Worm (Caenorhabditis elegans) whole organism, L1 larva: ENCODE data around the gene F54F2.9.
A peak's percentile ranks its signal among the peaks of the same experiment; 100 is the strongest.

Experiments used
- alr-1 ChIP-seq: fragments of 200-800 bp; sonication (Bioruptor generic); optimal IDR thresholded peaks from 2 replicates; lab custom pipeline; 2018; ENCODE audit warnings: borderline replicate concordance, mild to moderate bottlenecking, missing genetic modification characterization, missing compliant biosample characterization
- ama-1 ChIP-seq: fragments of 150-350 bp; optimal IDR thresholded peaks from 2 replicates; lab custom pipeline; 2014
- ceh-63 ChIP-seq: fragments of 200-800 bp; sonication (Bioruptor generic); optimal IDR thresholded peaks from 2 replicates; lab custom pipeline; 2018; ENCODE audit warnings: mild to moderate bottlenecking, missing genetic modification characterization, missing compliant biosample characterization
- egl-27 ChIP-seq, 2 experiments: fragments of 150-350 bp in 1 of 2; sonication (generic microtip); optimal IDR thresholded peaks; 3 replicates each; lab custom pipeline; 2017 to 2018; ENCODE audit warnings: missing biosample characterization in 2 of 2, missing genetic modification characterization in 2 of 2, missing genetic modification reagents in 2 of 2
- jun-1 ChIP-seq: fragments of 150-350 bp; optimal IDR thresholded peaks from 2 replicates; lab custom pipeline; 2014; ENCODE audit warnings: missing biosample characterization, missing genetic modification reagents, missing genetic modification characterization
- lin-14 ChIP-seq: fragments of 200-800 bp; sonication (Bioruptor generic); optimal IDR thresholded peaks from 2 replicates; lab custom pipeline; 2018; ENCODE audit warnings: mild to moderate bottlenecking, missing genetic modification characterization, moderate library complexity, missing compliant biosample characterization
- nhr-11 ChIP-seq: fragments of 150-350 bp; optimal IDR thresholded peaks from 2 replicates; lab custom pipeline; 2014; ENCODE audit warnings: missing biosample characterization, missing genetic modification characterization
- pag-3 ChIP-seq: sonication (generic microtip); optimal IDR thresholded peaks from 2 replicates; lab custom pipeline; 2017; ENCODE audit warnings: missing genetic modification characterization, mild to moderate bottlenecking, missing compliant biosample characterization, antibody characterized with exemption, borderline replicate concordance; ENCODE audit not compliant: insufficient read depth
- rnt-1 ChIP-seq: sonication (generic microtip); optimal IDR thresholded peaks from 2 replicates; lab custom pipeline; 2016; ENCODE audit warnings: mild to moderate bottlenecking, missing genetic modification characterization, moderate library complexity, missing compliant biosample characterization
- snpc-4 ChIP-seq: fragments of 150-350 bp; optimal IDR thresholded peaks from 2 replicates; lab custom pipeline; 2014; ENCODE audit warnings: missing biosample characterization, missing genetic modification characterization
- sptf-1 ChIP-seq: fragments of 150-350 bp; optimal IDR thresholded peaks from 2 replicates; lab custom pipeline; 2014; ENCODE audit warnings: missing biosample characterization, missing genetic modification characterization
- unc-30 ChIP-seq: sonication (generic microtip); optimal IDR thresholded peaks from 2 replicates; lab custom pipeline; 2017; ENCODE audit warnings: missing biosample characterization, missing genetic modification characterization
- ztf-11 ChIP-seq, 2 experiments: sonication (generic microtip); optimal IDR thresholded peaks; 2 replicates each; lab custom pipeline; 2016 to 2017; ENCODE audit warnings: missing genetic modification characterization in 2 of 2, missing biosample characterization in 1 of 2, missing compliant biosample characterization in 1 of 2

DNA sequence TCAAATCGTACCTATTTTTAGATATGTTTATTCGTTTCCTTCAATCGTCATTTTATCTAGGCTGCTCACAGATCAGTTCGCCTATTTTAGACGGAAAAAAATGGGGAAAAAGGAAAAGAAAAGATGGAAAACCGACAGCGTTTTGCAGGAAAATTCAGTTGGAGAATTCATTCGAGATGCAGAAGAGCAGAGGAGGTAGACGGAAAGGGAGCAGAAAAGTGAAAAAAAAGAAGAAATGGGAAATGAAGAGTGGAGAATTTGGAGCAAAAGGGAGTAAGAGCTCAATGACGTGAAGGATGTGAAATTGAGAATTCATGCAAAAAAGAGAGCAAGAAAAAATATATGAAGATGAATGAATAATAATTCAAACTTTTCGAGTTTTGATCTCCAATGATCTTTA is 42.5 kb downstream of the F54F2.9 start:
- TF ChIP-seq alr-1 (tag; lab: Kevin White, UChicago), result no peak
- TF ChIP-seq rnt-1, result no peak
- no peak for TF ChIP-seq ama-1
- TF ChIP-seq nhr-11 (tag; lab: Kevin White, UChicago), result no peak
- no peak for TF ChIP-seq snpc-4 (tag; lab: Kevin White, UChicago)
- no peak for TF ChIP-seq ztf-11 (tag; optimal IDR thresholded peaks at IDR 0.05; lab: Kevin White, UChicago)
- no peak for TF ChIP-seq sptf-1 (tag; lab: Kevin White, UChicago)
- TF ChIP-seq unc-30 (tag; lab: Kevin White, UChicago), result no peak
- TF ChIP-seq ceh-63 (GFP tag; lab: Kevin White, UChicago), result no peak
- no peak for TF ChIP-seq pag-3 (tag; lab: Kevin White, UChicago)
- TF ChIP-seq egl-27 (tag; optimal IDR thresholded peaks at IDR 0.05; lab: Kevin White, UChicago), result no peak
- no peak for TF ChIP-seq jun-1
- peak; percentile 70 for TF ChIP-seq lin-14
